Fruit fly (Drosophila melanogaster) whole organism, embryonic: ENCODE measurements around the gene CG13609.
A peak's percentile ranks its signal among the peaks of the same experiment; 100 is the strongest.

ENCODE experiments used
- CG1024 ChIP-seq: fragments of 200-800 bp; sonication (Bioruptor generic); IDR thresholded peaks from 2 replicates; pipeline ENCODE4 v1.3.6; 2022; ENCODE audit warnings: missing biosample characterization, missing genetic modification characterization
- CG10321 ChIP-seq: fragments of 200-800 bp; sonication (Bioruptor generic); IDR thresholded peaks from 2 replicates; pipeline ENCODE4 v1.3.6; 2022; ENCODE audit warnings: missing biosample characterization, missing genetic modification characterization
- CG11085 ChIP-seq: fragments of 200-800 bp; sonication (Bioruptor generic); IDR thresholded peaks from 2 replicates; pipeline ENCODE4 v1.3.6; 2022; ENCODE audit warnings: missing biosample characterization, missing genetic modification characterization
- CG11456 ChIP-seq: fragments of 200-800 bp; sonication (Bioruptor generic); IDR thresholded peaks from 3 replicates; pipeline ENCODE4 v1.3.6; 2022; ENCODE audit warnings: missing biosample characterization, missing genetic modification characterization
- CG12071 ChIP-seq: fragments of 200-800 bp; sonication (Bioruptor generic); optimal IDR thresholded peaks from 3 replicates; lab custom pipeline; 2018; ENCODE audit warnings: missing biosample characterization, mild to moderate bottlenecking, missing genetic modification characterization
- CG12659 ChIP-seq: fragments of 200-800 bp; sonication (Bioruptor generic); optimal IDR thresholded peaks from 3 replicates; lab custom pipeline; 2017; ENCODE audit warnings: mild to moderate bottlenecking, missing biosample characterization, missing genetic modification reagents, missing genetic modification characterization
- CG13624 ChIP-seq: fragments of 200-800 bp; sonication (Bioruptor generic); optimal IDR thresholded peaks from 2 replicates; lab custom pipeline; 2016; ENCODE audit warnings: missing biosample characterization, missing genetic modification characterization
- CG15269 ChIP-seq: fragments of 200-800 bp; sonication (Bioruptor generic); optimal IDR thresholded peaks from 2 replicates; lab custom pipeline; 2018; ENCODE audit warnings: missing biosample characterization, mild to moderate bottlenecking, missing genetic modification characterization, moderate library complexity
- CG15514 ChIP-seq: fragments of 200-800 bp; sonication (Bioruptor generic); optimal IDR thresholded peaks from 3 replicates; lab custom pipeline; 2017; ENCODE audit warnings: missing biosample characterization, missing genetic modification characterization, mild to moderate bottlenecking, moderate library complexity, missing genetic modification reagents
- CG17568 ChIP-seq: fragments of 200-800 bp; sonication (Bioruptor generic); optimal IDR thresholded peaks from 2 replicates; lab custom pipeline; 2018; ENCODE audit warnings: missing biosample characterization, mild to moderate bottlenecking, missing genetic modification characterization, moderate library complexity
- CG18764 ChIP-seq: fragments of 200-800 bp; sonication (Bioruptor generic); optimal IDR thresholded peaks from 3 replicates; lab custom pipeline; 2016; ENCODE audit warnings: missing biosample characterization, missing genetic modification characterization
- CG2199 ChIP-seq: fragments of 200-800 bp; sonication (Bioruptor generic); IDR thresholded peaks from 3 replicates; pipeline ENCODE4 v1.3.6; 2022; ENCODE audit warnings: missing biosample characterization, missing genetic modification characterization
- CG3281 ChIP-seq: fragments of 200-800 bp; sonication (Bioruptor generic); optimal IDR thresholded peaks from 3 replicates; lab custom pipeline; 2017; ENCODE audit warnings: missing biosample characterization, mild to moderate bottlenecking, missing genetic modification characterization
- CG34224 ChIP-seq: fragments of 200-800 bp; sonication (Bioruptor generic); IDR thresholded peaks from 3 replicates; pipeline ENCODE4 v1.3.6; 2022; ENCODE audit warnings: missing biosample characterization, missing genetic modification characterization; ENCODE audit not compliant: partially characterized antibody
- CG5180 ChIP-seq: fragments of 200-800 bp; sonication (Bioruptor generic); optimal IDR thresholded peaks from 3 replicates; lab custom pipeline; 2017; ENCODE audit warnings: missing biosample characterization, missing genetic modification characterization, mild to moderate bottlenecking, moderate library complexity, missing genetic modification reagents
- CG7786 ChIP-seq: fragments of 200-800 bp; sonication (Bioruptor generic); optimal IDR thresholded peaks from 2 replicates; lab custom pipeline; 2016; ENCODE audit warnings: missing biosample characterization, missing genetic modification characterization
- CG9437 ChIP-seq: fragments of 200-800 bp; sonication (Bioruptor generic); optimal IDR thresholded peaks from 2 replicates; lab custom pipeline; 2018; ENCODE audit warnings: missing biosample characterization, mild to moderate bottlenecking, missing genetic modification characterization
- Dad ChIP-seq: fragments of 200-800 bp; sonication (Bioruptor generic); optimal IDR thresholded peaks from 3 replicates; lab custom pipeline; 2016; ENCODE audit warnings: missing biosample characterization, missing genetic modification characterization
- Dll ChIP-seq: fragments of 200-800 bp; sonication (Bioruptor generic); IDR thresholded peaks from 4 replicates; pipeline ENCODE4 v1.3.6; 2022; ENCODE audit warnings: missing biosample characterization, missing genetic modification characterization; ENCODE audit not compliant: partially characterized antibody
- E2f2 ChIP-seq: fragments of 200-800 bp; sonication (Bioruptor generic); IDR thresholded peaks from 2 replicates; pipeline ENCODE4 v1.3.6; 2022; ENCODE audit warnings: missing biosample characterization, missing genetic modification characterization
- HLH3B ChIP-seq: fragments of 200-800 bp; sonication (Bioruptor generic); IDR thresholded peaks from 2 replicates; pipeline ENCODE4 v1.3.6; 2022; ENCODE audit warnings: missing biosample characterization, missing genetic modification characterization
- Hmr ChIP-seq: fragments of 200-800 bp; sonication (Bioruptor generic); optimal IDR thresholded peaks from 3 replicates; lab custom pipeline; 2017; ENCODE audit warnings: mild to moderate bottlenecking, missing biosample characterization, missing genetic modification reagents, missing genetic modification characterization
- Kr ChIP-seq: fragments of 200-800 bp; sonication (Bioruptor generic); optimal IDR thresholded peaks from 2 replicates; lab custom pipeline; 2017; ENCODE audit warnings: missing biosample characterization, mild to moderate bottlenecking, missing genetic modification characterization
- Lpt ChIP-seq: fragments of >200 bp; optimal IDR thresholded peaks from 2 replicates; lab custom pipeline; 2018; ENCODE audit warnings: missing biosample characterization, missing genetic modification characterization
- MBD-R2 ChIP-seq: fragments of 200-800 bp; sonication (Bioruptor generic); IDR thresholded peaks from 2 replicates; pipeline ENCODE4 v1.3.6; 2022; ENCODE audit warnings: missing biosample characterization, missing genetic modification characterization
- NC2α ChIP-seq: fragments of 200-800 bp; sonication (Bioruptor generic); optimal IDR thresholded peaks from 2 replicates; lab custom pipeline; 2016; ENCODE audit warnings: missing biosample characterization, missing genetic modification characterization
- Pdp1 ChIP-seq, 2 experiments: fragments of 200-800 bp; sonication (Bioruptor generic); optimal IDR thresholded peaks; 3 replicates each; lab custom pipeline; 2016; ENCODE audit warnings: missing biosample characterization in 2 of 2, missing genetic modification characterization in 2 of 2, mild to moderate bottlenecking in 1 of 2, moderate library complexity in 1 of 2
- Six4 ChIP-seq: fragments of 200-800 bp; sonication (Bioruptor generic); optimal IDR thresholded peaks from 2 replicates; lab custom pipeline; 2016; ENCODE audit warnings: missing biosample characterization, missing genetic modification characterization
- Spps ChIP-seq: fragments of 200-800 bp; sonication (Bioruptor generic); optimal IDR thresholded peaks from 2 replicates; lab custom pipeline; 2018; ENCODE audit warnings: missing biosample characterization, mild to moderate bottlenecking, missing genetic modification characterization
- Tbp ChIP-seq: fragments of >200 bp; optimal IDR thresholded peaks from 2 replicates; lab custom pipeline; 2018; ENCODE audit warnings: missing biosample characterization, missing genetic modification characterization
- YL-1 ChIP-seq: fragments of 200-800 bp; sonication (Bioruptor generic); optimal IDR thresholded peaks from 3 replicates; lab custom pipeline; 2017; ENCODE audit warnings: missing biosample characterization, mild to moderate bottlenecking, missing genetic modification characterization
- bowl ChIP-seq: fragments of 200-800 bp; sonication (Bioruptor generic); IDR thresholded peaks from 2 replicates; pipeline ENCODE4 v1.3.6; 2022; ENCODE audit warnings: missing biosample characterization, missing genetic modification characterization
- bsh ChIP-seq, 2 experiments: fragments of 200-800 bp; sonication (Bioruptor generic); optimal IDR thresholded peaks; 2 replicates each; lab custom pipeline; 2017 to 2018; ENCODE audit warnings: mild to moderate bottlenecking in 2 of 2, missing biosample characterization in 2 of 2, missing genetic modification characterization in 2 of 2, moderate library complexity in 1 of 2
- cg ChIP-seq: fragments of 200-800 bp; sonication (Bioruptor generic); optimal IDR thresholded peaks from 3 replicates; lab custom pipeline; 2019; ENCODE audit warnings: missing biosample characterization, mild to moderate bottlenecking, missing genetic modification characterization, moderate library complexity
- chinmo ChIP-seq: fragments of 200-800 bp; sonication (Bioruptor generic); IDR thresholded peaks from 4 replicates; pipeline ENCODE4 v1.3.6; 2022; ENCODE audit warnings: missing biosample characterization, missing genetic modification characterization; ENCODE audit not compliant: partially characterized antibody
- dati ChIP-seq: fragments of 200-800 bp; sonication (Bioruptor generic); IDR thresholded peaks from 2 replicates; pipeline ENCODE4 v1.3.6; 2022; ENCODE audit warnings: missing biosample characterization, missing genetic modification characterization
- dimm ChIP-seq: fragments of 200-800 bp; sonication (Bioruptor generic); IDR thresholded peaks from 2 replicates; pipeline ENCODE4 v1.3.6; 2022; ENCODE audit warnings: missing biosample characterization, missing genetic modification characterization
- eve ChIP-seq, 2 experiments: fragments of >200 bp; optimal IDR thresholded peaks; 2 replicates each; lab custom pipeline; 2017; ENCODE audit warnings: missing biosample characterization in 2 of 2, missing genetic modification characterization in 2 of 2
- ewg ChIP-seq: fragments of 200-800 bp; sonication (Bioruptor generic); optimal IDR thresholded peaks from 3 replicates; lab custom pipeline; 2017; ENCODE audit warnings: mild to moderate bottlenecking, missing biosample characterization, missing genetic modification reagents, missing genetic modification characterization
- exex ChIP-seq: fragments of 200-800 bp; sonication (Bioruptor generic); optimal IDR thresholded peaks from 4 replicates; lab custom pipeline; 2018; ENCODE audit warnings: missing biosample characterization, mild to moderate bottlenecking, missing genetic modification characterization, moderate library complexity
- grn ChIP-seq: fragments of 200-800 bp; sonication (Bioruptor generic); optimal IDR thresholded peaks from 3 replicates; lab custom pipeline; 2017; ENCODE audit warnings: missing biosample characterization, missing genetic modification characterization
- gsb-n ChIP-seq: fragments of 200-800 bp; sonication (Bioruptor generic); optimal IDR thresholded peaks from 3 replicates; lab custom pipeline; 2018; ENCODE audit warnings: missing biosample characterization, mild to moderate bottlenecking, missing genetic modification characterization
- kah ChIP-seq: fragments of 200-800 bp; sonication (Bioruptor generic); optimal IDR thresholded peaks from 2 replicates; lab custom pipeline; 2018; ENCODE audit warnings: missing biosample characterization, mild to moderate bottlenecking, missing genetic modification characterization
- lab ChIP-seq: fragments of 200-800 bp; sonication (Bioruptor generic); optimal IDR thresholded peaks from 3 replicates; lab custom pipeline; 2017; ENCODE audit warnings: missing biosample characterization, missing genetic modification characterization, mild to moderate bottlenecking, moderate library complexity, missing genetic modification reagents
- onecut ChIP-seq: fragments of 200-800 bp; sonication (Bioruptor generic); IDR thresholded peaks from 2 replicates; pipeline ENCODE4 v1.3.6; 2022; ENCODE audit warnings: missing biosample characterization, missing genetic modification characterization
- pros ChIP-seq: fragments of 200-800 bp; sonication (Bioruptor generic); optimal IDR thresholded peaks from 3 replicates; lab custom pipeline; 2019; ENCODE audit warnings: missing biosample characterization, mild to moderate bottlenecking, missing genetic modification characterization, moderate library complexity
- rib ChIP-seq: fragments of 200-800 bp; sonication (Bioruptor generic); IDR thresholded peaks from 2 replicates; pipeline ENCODE4 v1.3.6; 2022; ENCODE audit warnings: missing biosample characterization, missing genetic modification characterization
- toy ChIP-seq: fragments of 200-800 bp; sonication (Bioruptor generic); IDR thresholded peaks from 2 replicates; pipeline ENCODE4 v1.3.6; 2022; ENCODE audit warnings: missing biosample characterization, missing genetic modification characterization
- trem ChIP-seq: fragments of 200-800 bp; optimal IDR thresholded peaks from 3 replicates; lab custom pipeline; 2019; ENCODE audit warnings: missing biosample characterization, mild to moderate bottlenecking, missing genetic modification characterization, moderate library complexity
- wek ChIP-seq: fragments of 200-800 bp; sonication (Bioruptor generic); optimal IDR thresholded peaks from 3 replicates; lab custom pipeline; 2018; ENCODE audit warnings: missing biosample characterization, mild to moderate bottlenecking, missing genetic modification characterization, moderate library complexity

Gene CG13609

DNA sequence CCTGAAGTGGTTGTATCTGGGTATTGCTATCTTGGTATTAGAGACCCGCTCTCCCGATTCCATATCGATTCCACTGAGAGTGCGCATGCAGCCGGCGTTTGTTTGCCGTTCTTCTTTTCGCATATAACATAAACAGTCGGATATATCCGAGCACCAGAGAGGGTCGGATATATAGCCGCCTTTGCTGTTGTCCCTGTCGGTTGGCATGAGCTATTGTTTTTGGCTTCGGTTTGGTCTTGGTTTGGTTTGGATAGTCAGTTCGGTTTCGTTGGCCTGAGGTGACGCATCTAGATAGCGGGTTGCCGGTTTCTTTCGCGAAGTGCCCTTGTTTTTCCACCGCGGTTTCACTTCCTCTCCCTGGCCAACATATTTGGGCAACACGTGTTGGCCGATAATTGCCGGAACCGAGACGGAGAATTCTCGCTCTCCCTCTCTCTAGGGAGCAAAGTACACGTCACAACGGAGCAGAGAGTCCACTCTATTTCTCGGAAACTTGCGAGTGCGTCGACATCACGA lies 46.0 kb downstream of the CG13609 start, which contains the start of gene Orct2 (continued):
- TF ChIP-seq chinmo (peak; percentile 90; the same call in 3 of the 4 replicates), CG18764 (no peak), Spps (no peak), HLH3B (GFP tag; lab: Robert Waterston, UW) (0 out of 2 replicates have a peak, but pooled peaks have one; percentile 6), kah (GFP tag; lab: Kevin White, UChicago) (no peak), rib (GFP tag; lab: Robert Waterston, UW) (peak; percentile 76), Lpt (GFP tag; lab: Kevin White, UChicago) (no peak), dati (no peak), lab (peak; percentile 68), CG34224 (GFP tag; lab: Robert Waterston, UW) (peak; percentile 24; the same call in 1 of the 3 replicates), dimm (no peak), CG11456 (GFP tag; lab: Robert Waterston, UW) (no peak), CG15269 (tag; lab: Kevin White, UChicago) (peak; percentile 15), trem (tag; lab: Kevin White, UChicago) (no peak), bsh (GFP tag; optimal IDR thresholded peaks at IDR 0.05; lab: Kevin White, UChicago) (peak in 1 of 2 experiments; percentile 9), E2f2 (GFP tag; lab: Robert Waterston, UW) (peak; percentile 11; the same call in 1 of the 2 replicates), CG15514 (GFP tag; lab: Kevin White, UChicago) (peak; percentile 46), CG12659 (GFP tag; lab: Kevin White, UChicago) (peak; percentile 1), bowl (GFP tag; lab: Robert Waterston, UW) (no peak), CG12071 (GFP tag; lab: Kevin White, UChicago) (peak; percentile 17), grn (GFP tag; lab: Kevin White, UChicago) (peak; percentile 36), pros (GFP tag; lab: Kevin White, UChicago) (peak; percentile 91), ewg (GFP tag; lab: Kevin White, UChicago) (peak; percentile 84), onecut (peak; percentile 77), cg (GFP tag; lab: Kevin White, UChicago) (peak; percentile 27), wek (GFP tag; lab: Kevin White, UChicago) (no peak), toy (GFP tag; lab: Robert Waterston, UW) (no peak), CG13624 (GFP tag; lab: Kevin White, UChicago) (peak; percentile 23), Kr (GFP tag; lab: Kevin White, UChicago) (peak; percentile 23), YL-1 (GFP tag; lab: Kevin White, UChicago) (peak; percentile 4), CG5180 (GFP tag; lab: Kevin White, UChicago) (peak; percentile 56), MBD-R2 (no peak), CG9437 (GFP tag; lab: Kevin White, UChicago) (no peak), Hmr (GFP tag; lab: Kevin White, UChicago) (peak; percentile 53), Six4 (no peak), eve (GFP tag; optimal IDR thresholded peaks at IDR 0.05; lab: Kevin White, UChicago) (no peak), CG17568 (GFP tag; lab: Kevin White, UChicago) (no peak), Dad (GFP tag; lab: Kevin White, UChicago) (no peak), CG7786 (GFP tag; lab: Kevin White, UChicago) (no peak), CG2199 (GFP tag; lab: Robert Waterston, UW) (0 out of 3 replicates have a peak, but pooled peaks have one; percentile 37), NC2α (GFP tag; lab: Kevin White, UChicago) (no peak), gsb-n (peak; percentile 79), CG1024 (GFP tag; lab: Robert Waterston, UW) (no peak), CG11085 (GFP tag; lab: Robert Waterston, UW) (no peak), exex (tag; lab: Kevin White, UChicago) (peak; percentile 58), CG10321 (peak; percentile 94), CG3281 (GFP tag; lab: Kevin White, UChicago) (peak; percentile 16), Tbp (GFP tag; lab: Kevin White, UChicago) (no peak), Dll (GFP tag; lab: Robert Waterston, UW) (peak; percentile 22; the same call in 2 of the 4 replicates), Pdp1 (GFP tag; optimal IDR thresholded peaks at IDR 0.05; lab: Kevin White, UChicago) (peak in 1 of 2 experiments; percentile 9)
